Worm (Caenorhabditis elegans) whole organism, young adult: ENCODE results near the gene clec-135.

ENCODE experiments used
- F22D6.2 ChIP-seq: sonication (generic microtip); optimal IDR thresholded peaks from 2 replicates; lab custom pipeline; 2016; ENCODE audit warnings: mild to moderate bottlenecking, missing genetic modification characterization, missing compliant biosample characterization
- aptf-2 ChIP-seq: fragments of 200-800 bp; sonication (Bioruptor generic); conservative IDR thresholded peaks from 2 replicates; pipeline ENCODE4 v1.3.6; 2022; ENCODE audit warnings: missing genetic modification reagents, missing genetic modification characterization, missing compliant biosample characterization
- attf-5 ChIP-seq: fragments of 200-800 bp; sonication (Bioruptor generic); optimal IDR thresholded peaks from 2 replicates; lab custom pipeline; 2018; ENCODE audit warnings: mild to moderate bottlenecking, missing genetic modification characterization, missing compliant biosample characterization
- ceh-40 ChIP-seq: fragments of 200-800 bp; sonication (Bioruptor generic); IDR thresholded peaks from 2 replicates; pipeline ENCODE4 v1.3.6; 2022; ENCODE audit warnings: missing genetic modification characterization, missing compliant biosample characterization
- ceh-91 ChIP-seq: fragments of 200-800 bp; sonication (Bioruptor generic); IDR thresholded peaks from 2 replicates; pipeline ENCODE4 v1.3.6; 2022; ENCODE audit warnings: missing genetic modification reagents, missing genetic modification characterization, missing compliant biosample characterization
- him-1 ChIP-seq: sonication (generic microtip); optimal IDR thresholded peaks from 2 replicates; lab custom pipeline; 2016; ENCODE audit warnings: missing genotype, missing genetic modification reagents, missing genetic modification characterization, missing compliant biosample characterization
- hlh-12 ChIP-seq: sonication (generic microtip); optimal IDR thresholded peaks from 2 replicates; lab custom pipeline; 2016; ENCODE audit warnings: missing genetic modification characterization, missing compliant biosample characterization
- hrde-1 ChIP-seq: sonication (generic microtip); optimal IDR thresholded peaks from 2 replicates; lab custom pipeline; 2016; ENCODE audit warnings: missing genetic modification characterization, mild to moderate bottlenecking, missing compliant biosample characterization, moderate library complexity, missing genotype, missing genetic modification reagents, borderline replicate concordance
- let-526 ChIP-seq: fragments of 200-800 bp; sonication (Bioruptor generic); IDR thresholded peaks from 2 replicates; pipeline ENCODE4 v1.3.6; 2022; ENCODE audit warnings: missing genetic modification reagents, missing genetic modification characterization, missing compliant biosample characterization
- madf-8 ChIP-seq: fragments of 200-800 bp; sonication (Bioruptor generic); conservative IDR thresholded peaks from 2 replicates; pipeline ENCODE4 v1.3.6; 2022; ENCODE audit warnings: missing genetic modification reagents, missing genetic modification characterization, missing compliant biosample characterization
- mxl-1 ChIP-seq: sonication (generic microtip); optimal IDR thresholded peaks from 2 replicates; lab custom pipeline; 2016; ENCODE audit warnings: missing genetic modification characterization, missing compliant biosample characterization
- nfya-1 ChIP-seq: sonication (generic microtip); optimal IDR thresholded peaks from 2 replicates; lab custom pipeline; 2017; ENCODE audit warnings: antibody characterized with exemption, missing compliant biosample characterization, missing genetic modification characterization, borderline replicate concordance; ENCODE audit not compliant: insufficient read depth
- nhr-90 ChIP-seq: sonication (generic microtip); optimal IDR thresholded peaks from 2 replicates; lab custom pipeline; 2016; ENCODE audit warnings: missing genotype, mild to moderate bottlenecking, missing genetic modification characterization, missing compliant biosample characterization

DNA sequence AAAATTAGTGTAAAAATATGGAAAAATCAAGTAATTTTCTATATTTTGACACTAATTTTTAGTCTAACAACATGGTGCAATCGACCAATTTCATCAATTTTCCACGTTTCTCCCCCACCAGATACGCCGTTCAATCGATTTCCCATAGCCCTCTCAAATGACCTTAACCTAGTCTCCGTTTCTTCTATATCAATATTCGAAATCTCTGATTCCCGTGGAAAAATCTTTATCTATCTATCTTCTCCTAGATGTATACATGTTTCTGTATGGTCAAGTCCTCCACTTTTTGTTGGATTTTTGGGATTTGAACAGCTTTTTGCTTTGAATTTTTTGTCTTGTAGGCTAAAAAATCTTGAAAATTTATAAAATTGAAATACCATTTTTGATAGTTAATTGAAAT lies 35.6 kb upstream of the clec-135 start:
- TF ChIP-seq mxl-1 (tag; lab: Kevin White, UChicago) (no peak), attf-5 (GFP tag; lab: Kevin White, UChicago) (no peak), him-1 (tag; lab: Kevin White, UChicago) (no peak), hrde-1 (no peak), nfya-1 (no peak), F22D6.2 (tag; lab: Kevin White, UChicago) (no peak), ceh-91 (no peak), hlh-12 (tag; lab: Kevin White, UChicago) (no peak), madf-8 (GFP tag; lab: Robert Waterston, UW) (no peak), let-526 (GFP tag; lab: Robert Waterston, UW) (no peak), aptf-2 (GFP tag; lab: Robert Waterston, UW) (no peak), nhr-90 (tag; lab: Kevin White, UChicago) (no peak), ceh-40 (no peak)
